Worm (Caenorhabditis elegans): ENCODE results near the gene faah-4.

DNA sequence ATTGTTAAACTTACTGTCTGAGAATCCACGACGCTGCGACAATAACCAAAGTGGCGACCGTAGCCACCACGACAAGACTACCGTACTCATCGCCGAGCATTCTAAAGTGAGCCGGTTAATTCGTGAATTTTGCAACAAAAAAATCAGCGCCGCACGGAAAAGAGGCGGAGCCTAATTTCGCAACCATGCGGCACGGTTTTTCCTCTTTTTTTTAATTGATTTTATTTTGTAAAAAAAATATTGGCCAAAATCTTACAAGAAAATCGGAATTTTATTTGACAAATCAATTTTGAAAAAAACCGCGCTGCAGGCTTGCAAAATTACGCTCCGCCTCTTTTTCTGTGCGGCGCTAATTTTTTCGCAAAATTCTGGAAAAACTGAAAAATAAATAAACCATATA lies 23.9 kb upstream of the faah-4 start, which contains the start of gene dolk-1:
- TF ChIP-seq rcor-1 (GFP tag; IDR thresholded peaks at IDR 0.05) (no peak), zim-3 (tag; optimal IDR thresholded peaks at IDR 0.05) (no peak), F49E8.2 (tag; optimal IDR thresholded peaks at IDR 0.05; ENCODE audit: insufficient read depth) (no peak), bed-1 (GFP tag; IDR thresholded peaks at IDR 0.05) (no peak), chd-7 (tag; optimal IDR thresholded peaks at IDR 0.05) (no peak), ceh-91 (GFP tag; IDR thresholded peaks at IDR 0.05) (no peak), athp-1 (tag; optimal IDR thresholded peaks at IDR 0.05) (no peak), snpc-4 (GFP tag; optimal IDR thresholded peaks at IDR 0.05) (no peak), snpc-4 (tag; optimal IDR thresholded peaks at IDR 0.05) (no peak), xnd-1 (tag; optimal IDR thresholded peaks at IDR 0.05) (no peak), aptf-3 (GFP tag; IDR thresholded peaks at IDR 0.05) (no peak), attf-5 (GFP tag; optimal IDR thresholded peaks at IDR 0.05) (no peak), aptf-2 (GFP tag; conservative IDR thresholded peaks at IDR 0.05) (no peak), efl-1 (GFP tag; optimal IDR thresholded peaks at IDR 0.05) (no peak), pha-4 (tag; optimal IDR thresholded peaks at IDR 0.05) (no peak)

All from whole organism, young adult.